Fruit fly (Drosophila melanogaster): Measurements from ENCODE around the gene Cpr92A.

Cpr92A gene

DNA sequence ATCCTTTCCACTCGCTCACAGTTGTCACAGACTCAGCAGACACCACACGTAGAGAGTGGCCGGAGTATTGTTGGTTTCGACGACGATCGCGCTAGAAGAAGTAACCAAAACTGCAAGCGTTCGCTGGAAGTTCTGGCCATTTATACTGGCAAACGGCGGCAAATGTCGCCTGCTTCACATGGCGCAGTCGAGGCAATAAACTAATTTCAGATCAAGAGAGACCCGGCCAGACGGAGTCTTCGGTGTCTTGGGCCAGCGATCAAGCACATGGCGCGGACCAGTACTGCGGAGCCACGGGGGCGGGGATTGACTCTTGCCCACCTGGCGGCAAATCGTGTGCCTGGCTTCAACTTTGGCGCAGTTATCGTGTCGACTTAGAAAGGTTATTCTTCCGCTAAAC is at the start of gene Cpr92A:
Cpr92A (minus strand) TSS at position 101 of the 400 bp plus-strand sequence.
- no peak for TF ChIP-seq CG9705 (GFP tag; optimal IDR thresholded peaks at IDR 0.05)

DNA sequence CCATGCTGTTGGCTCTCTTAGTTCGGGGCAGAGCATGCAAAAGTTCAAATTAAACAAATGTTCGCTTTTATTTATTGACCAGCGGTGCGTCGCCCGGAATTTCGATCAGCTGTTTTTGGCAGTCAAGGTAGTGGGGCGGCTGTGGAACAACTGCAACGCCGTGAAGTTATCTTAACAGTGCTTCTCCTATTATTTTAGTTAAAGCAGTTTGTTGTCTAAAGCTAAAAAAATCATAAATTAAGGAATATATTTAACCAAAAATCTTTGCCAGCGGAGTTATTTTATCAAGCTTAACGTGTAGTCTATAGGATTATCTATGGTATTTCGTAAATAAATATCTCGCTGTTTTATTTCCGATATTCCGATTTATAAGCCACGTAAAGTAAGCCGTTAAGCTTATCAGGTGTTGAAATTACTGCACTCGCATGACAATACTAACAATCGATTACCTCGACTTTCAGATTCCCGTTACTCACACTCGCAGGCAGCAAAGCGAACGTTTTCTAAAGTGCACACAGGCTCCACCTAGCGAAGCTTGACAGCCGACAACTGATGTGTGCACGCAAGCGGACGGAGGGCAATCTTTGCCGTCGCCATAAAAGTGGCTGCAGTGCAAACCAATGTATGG is 49.6 kb upstream of the Cpr92A start, which contains the start of the genes CG6195 and CG31220:
CG6195 (minus strand) TSS at position 122 of the 628 bp plus-strand sequence.
CG31220 (plus strand) TSS at position 199 of the 628 bp plus-strand sequence.
- peak; percentile 49 for TF ChIP-seq br (GFP tag; optimal IDR thresholded peaks at IDR 0.05)
- TF ChIP-seq usp (GFP tag; optimal IDR thresholded peaks at IDR 0.05) = no peak
- peak; percentile 2 for TF ChIP-seq fru (GFP tag; optimal IDR thresholded peaks at IDR 0.05)
- TF ChIP-seq HLH106 (tag; optimal IDR thresholded peaks at IDR 0.05) = peak; percentile 26
- TF ChIP-seq Hr83 (GFP tag; optimal IDR thresholded peaks at IDR 0.05; ENCODE audit: poor library complexity, severe bottlenecking) = peak; percentile 28
- peak; percentile 33 for TF ChIP-seq rgr (GFP tag; optimal IDR thresholded peaks at IDR 0.05)
- TF ChIP-seq foxo (GFP tag; optimal IDR thresholded peaks at IDR 0.05) = peak in 1 of 2 experiments; percentile 32
- TF ChIP-seq Vsx2 (GFP tag; optimal IDR thresholded peaks at IDR 0.05; ENCODE audit: partially characterized antibody) = no peak

DNA sequence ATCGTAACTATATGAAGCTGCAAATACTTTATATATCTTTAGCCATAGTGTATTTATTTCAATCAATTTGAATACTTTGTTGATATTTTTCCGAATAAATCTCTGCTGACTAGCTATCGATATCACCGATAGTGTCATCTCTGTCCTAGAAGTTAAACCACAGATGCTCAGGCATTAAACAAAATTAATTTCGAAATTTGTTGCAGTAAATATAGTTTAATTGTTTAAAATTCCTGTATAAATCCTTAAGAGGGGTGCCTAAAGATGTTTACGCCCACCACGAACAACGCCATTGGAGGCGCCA is 46.1 kb upstream of the Cpr92A start, which contains the start of gene Nup58:
Nup58 (plus strand) TSS at position 126 of the 304 bp plus-strand sequence.
- TF ChIP-seq HLH106 (tag; optimal IDR thresholded peaks at IDR 0.05) (peak; percentile 7), foxo (GFP tag; optimal IDR thresholded peaks at IDR 0.05) (no peak), Hr83 (GFP tag; optimal IDR thresholded peaks at IDR 0.05; ENCODE audit: poor library complexity, severe bottlenecking) (peak; percentile 42)

DNA sequence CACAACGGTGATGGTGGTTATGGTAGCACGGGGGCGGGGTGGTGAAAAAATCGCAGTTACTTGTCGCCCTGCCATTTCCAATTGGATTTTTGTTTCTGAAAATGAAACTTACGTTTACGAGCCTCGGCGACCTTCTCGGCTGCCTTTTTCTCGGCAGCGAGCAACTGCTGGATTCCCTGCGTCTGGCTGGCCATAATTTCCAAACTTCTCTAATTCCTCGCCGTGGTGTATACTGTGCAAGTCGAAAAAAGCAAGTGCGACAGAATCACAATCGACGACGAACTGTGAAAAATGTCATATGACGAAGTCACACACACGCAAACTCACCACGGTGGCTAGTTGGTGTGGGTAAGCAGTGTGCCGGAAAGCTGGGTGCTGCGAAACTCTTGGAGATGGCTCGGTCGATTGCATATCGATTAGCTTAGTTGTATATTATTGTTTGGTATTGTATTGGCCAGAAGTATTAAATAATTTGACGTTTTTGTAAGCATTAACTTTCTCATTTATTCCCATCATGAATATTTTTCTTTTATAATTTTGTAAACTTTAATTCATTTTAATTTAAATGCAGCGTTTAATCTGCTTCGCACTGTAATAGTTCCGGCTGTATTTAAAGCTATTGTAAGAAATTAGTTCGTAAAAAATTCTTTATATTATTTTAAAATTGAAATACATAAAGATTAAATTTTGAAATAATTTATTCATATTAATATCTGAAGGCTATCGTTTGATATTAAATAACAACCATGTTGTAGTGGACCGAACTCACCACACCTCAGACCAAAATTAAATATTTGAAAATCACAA is 45.5 kb upstream of the Cpr92A start, which contains the start of gene Vha13:
Vha13 (minus strand) TSS at position 293 of the 807 bp plus-strand sequence.
- TF ChIP-seq dl (GFP tag; optimal IDR thresholded peaks at IDR 0.05; ENCODE audit: insufficient read depth in 1 of 2, partially characterized antibody in 2 of 2) (peak; percentile 38 to 43), pan (optimal IDR thresholded peaks at IDR 0.05) (no peak), ey (GFP tag; optimal IDR thresholded peaks at IDR 0.05) (no peak), Mio (GFP tag; optimal IDR thresholded peaks at IDR 0.05) (no peak), Jra (GFP tag; optimal IDR thresholded peaks at IDR 0.05) (peak; percentile 22), HLH106 (tag; optimal IDR thresholded peaks at IDR 0.05) (peak; percentile 38), Dfd (GFP tag; optimal IDR thresholded peaks at IDR 0.05) (no peak), OdsH (GFP tag; optimal IDR thresholded peaks at IDR 0.05) (peak; percentile 2), foxo (GFP tag; optimal IDR thresholded peaks at IDR 0.05) (peak in 1 of 2 experiments; percentile 42), lola (GFP tag; optimal IDR thresholded peaks at IDR 0.05) (no peak), Vsx2 (GFP tag; optimal IDR thresholded peaks at IDR 0.05; ENCODE audit: partially characterized antibody) (peak; percentile 65), CG9705 (GFP tag; optimal IDR thresholded peaks at IDR 0.05) (no peak), woc (GFP tag; optimal IDR thresholded peaks at IDR 0.05) (peak; percentile 71), brk (GFP tag; optimal IDR thresholded peaks at IDR 0.05) (no peak), br (GFP tag; optimal IDR thresholded peaks at IDR 0.05) (peak; percentile 41), dmrt93B (GFP tag; optimal IDR thresholded peaks at IDR 0.05) (peak; percentile 3), GATAd (GFP tag; optimal IDR thresholded peaks at IDR 0.05) (peak; percentile 6), dsf (GFP tag; optimal IDR thresholded peaks at IDR 0.05; ENCODE audit: borderline replicate concordance) (no peak), N (GFP tag; optimal IDR thresholded peaks at IDR 0.05) (no peak), Abd-B (GFP tag; optimal IDR thresholded peaks at IDR 0.05) (no peak), Hr83 (GFP tag; optimal IDR thresholded peaks at IDR 0.05; ENCODE audit: poor library complexity, severe bottlenecking) (peak; percentile 81), Myc (optimal IDR thresholded peaks at IDR 0.05) (peak; percentile 37), rgr (GFP tag; optimal IDR thresholded peaks at IDR 0.05) (peak; percentile 59), jim (GFP tag; optimal IDR thresholded peaks at IDR 0.05) (peak; percentile 56), sv (GFP tag; optimal IDR thresholded peaks at IDR 0.05) (peak; percentile 49), CrebA (GFP tag; optimal IDR thresholded peaks at IDR 0.05; ENCODE audit: borderline replicate concordance) (no peak), Hnf4 (GFP tag; optimal IDR thresholded peaks at IDR 0.05) (no peak), sage (GFP tag; optimal IDR thresholded peaks at IDR 0.05) (no peak), Rel (GFP tag; optimal IDR thresholded peaks at IDR 0.05) (no peak), Rel (tag; optimal IDR thresholded peaks at IDR 0.05) (peak; percentile 50), psq (GFP tag; optimal IDR thresholded peaks at IDR 0.05) (no peak), fru (GFP tag; optimal IDR thresholded peaks at IDR 0.05) (peak; percentile 83), h (GFP tag; optimal IDR thresholded peaks at IDR 0.05) (peak; percentile 54), usp (GFP tag; optimal IDR thresholded peaks at IDR 0.05) (no peak), Dif (GFP tag; optimal IDR thresholded peaks at IDR 0.05; ENCODE audit: partially characterized antibody) (peak; percentile 83), Hr78 (GFP tag; optimal IDR thresholded peaks at IDR 0.05) (no peak), tai (GFP tag; optimal IDR thresholded peaks at IDR 0.05) (no peak), CG32264 (GFP tag; optimal IDR thresholded peaks at IDR 0.05) (no peak), Sp1 (GFP tag; optimal IDR thresholded peaks at IDR 0.05) (peak; percentile 63)
